Comparison of ENCODE assay signal across 4 worm cellular contexts in the genomic region with DNA sequence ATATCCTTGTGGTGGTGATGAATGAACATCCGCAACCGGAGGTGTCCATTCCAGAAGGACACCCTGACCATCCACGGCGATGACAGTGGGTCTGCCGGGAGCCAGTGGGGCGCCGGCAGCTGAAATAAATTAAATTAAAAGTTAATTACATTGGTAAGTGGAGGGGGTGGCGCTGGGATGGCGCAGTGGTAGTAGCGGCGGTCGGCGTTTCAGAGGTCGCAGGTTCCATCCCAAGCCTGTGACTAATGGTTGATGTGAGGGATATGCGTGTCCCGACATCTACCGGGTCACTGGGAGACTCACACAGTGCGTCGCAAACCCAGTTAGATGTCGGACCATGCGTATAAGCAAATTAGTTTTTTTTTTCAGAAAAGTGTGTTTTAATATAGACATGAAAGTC.
A peak's percentile ranks its signal among the peaks of the same experiment; 100 is the strongest.
TF ChIP-seq lines count a peak whose summit lies in the region.

No protein-coding gene starts in this region.

TF ChIP-seq in whole organism, L4 larva, 104 proteins besides CTCF, POLR2A, EP300 and RAD21:
- peak; percentile 88 for TF ChIP-seq snpc-1.2 (GFP tag; IDR thresholded peaks at IDR 0.05; lab: Robert Waterston, UW)
- peak; percentile 41; the same call in 1 of the 2 replicates for TF ChIP-seq set-16 (GFP tag; IDR thresholded peaks at IDR 0.05; lab: Robert Waterston, UW)
- no peak for TF ChIP-seq nhr-11 (tag; optimal IDR thresholded peaks at IDR 0.05; lab: Kevin White, UChicago)

TF ChIP-seq in whole organism, midembryonic, 9 proteins besides CTCF, POLR2A, EP300 and RAD21:
- TF ChIP-seq ref-1 (GFP tag; conservative IDR thresholded peaks at IDR 0.05; lab: Robert Waterston, UW) (0 out of 2 replicates have a peak, but pooled peaks have one; percentile 18), T22C8.4 (GFP tag; IDR thresholded peaks at IDR 0.05; lab: Robert Waterston, UW) (no peak), tab-1 (GFP tag; IDR thresholded peaks at IDR 0.05; lab: Robert Waterston, UW) (no peak), ztf-23 (GFP tag; IDR thresholded peaks at IDR 0.05; lab: Robert Waterston, UW) (no peak), ztf-29 (GFP tag; IDR thresholded peaks at IDR 0.05; lab: Robert Waterston, UW) (no peak), klf-2 (GFP tag; conservative IDR thresholded peaks at IDR 0.05; lab: Robert Waterston, UW) (no peak), med-1 (GFP tag; optimal IDR thresholded peaks at IDR 0.05; lab: Kevin White, UChicago; ENCODE audit: insufficient read depth) (no peak)

TF ChIP-seq in whole organism, mixed stage, embryonic, 35 proteins besides CTCF, POLR2A, EP300 and RAD21:
- TF ChIP-seq ces-1 (GFP tag; optimal IDR thresholded peaks at IDR 0.05; lab: Kevin White, UChicago) (no peak), lin-13 (tag; optimal IDR thresholded peaks at IDR 0.05; lab: Kevin White, UChicago) (no peak), sptf-1 (tag; optimal IDR thresholded peaks at IDR 0.05; lab: Kevin White, UChicago) (peak; percentile 11), ceh-83 (GFP tag; optimal IDR thresholded peaks at IDR 0.05; lab: Kevin White, UChicago) (no peak)

TF ChIP-seq in whole organism, young adult, 124 proteins besides CTCF, POLR2A, EP300 and RAD21:
- TF ChIP-seq hlh-12 (tag; optimal IDR thresholded peaks at IDR 0.05; lab: Kevin White, UChicago) (no peak), zfh-2 (GFP tag; conservative IDR thresholded peaks at IDR 0.05; lab: Robert Waterston, UW) (peak; percentile 75), ets-4 (GFP tag; optimal IDR thresholded peaks at IDR 0.05; lab: Kevin White, UChicago) (no peak), attf-6 (GFP tag; IDR thresholded peaks at IDR 0.05; lab: Robert Waterston, UW) (0 out of 2 replicates have a peak, but pooled peaks have one; percentile 28), snpc-4 (GFP tag; optimal IDR thresholded peaks at IDR 0.05; lab: Kevin White, UChicago) (peak; percentile 34), snpc-4 (tag; optimal IDR thresholded peaks at IDR 0.05; lab: Kevin White, UChicago) (peak in 3 of 4 experiments; percentile 18 to 90 (median 64)), ztf-26 (tag; optimal IDR thresholded peaks at IDR 0.05; lab: Kevin White, UChicago) (no peak), hmg-1.2 (GFP tag; IDR thresholded peaks at IDR 0.05; lab: Robert Waterston, UW) (no peak), lin-26 (GFP tag; IDR thresholded peaks at IDR 0.05; lab: Robert Waterston, UW) (no peak), ceh-40 (GFP tag; IDR thresholded peaks at IDR 0.05; lab: Robert Waterston, UW) (0 out of 2 replicates have a peak, but pooled peaks have one; percentile 14), rpc-1 (optimal IDR thresholded peaks at IDR 0.05; lab: Kevin White, UChicago) (no peak), rpc-1 (tag; optimal IDR thresholded peaks at IDR 0.05; lab: Kevin White, UChicago) (peak; percentile 41)
TF ChIP-seq in whole organism, young adult: peak in this region for 5.

Comparison
In these comparisons a context has a peak if more than half of its experiments do, and no peak if none do; other contexts are left out.
1. Of the 7 proteins assayed by ChIP-seq in both whole organism, young adult and whole organism, L4 larva: peak only in whole organism, young adult: snpc-4; only in whole organism, L4 larva: none; in both: none; in neither: 6.